Fruit fly (Drosophila melanogaster) whole organism, embryonic: Measurements from ENCODE around the gene CG42488.
A peak's percentile ranks its signal among the peaks of the same experiment; 100 is the strongest.

ENCODE experiments used
- Atf-2 ChIP-seq: fragments of 200-800 bp; sonication (Bioruptor generic); optimal IDR thresholded peaks from 2 replicates; lab custom pipeline; 2016; ENCODE audit warnings: missing biosample characterization, missing genetic modification characterization
- CG10654 ChIP-seq: fragments of 200-800 bp; sonication (Bioruptor generic); optimal IDR thresholded peaks from 2 replicates; lab custom pipeline; 2016; ENCODE audit warnings: missing biosample characterization, missing genetic modification characterization
- CG11504 ChIP-seq: fragments of 200-800 bp; sonication (Bioruptor generic); optimal IDR thresholded peaks from 3 replicates; lab custom pipeline; 2019; ENCODE audit warnings: missing biosample characterization, mild to moderate bottlenecking, missing genetic modification characterization, moderate library complexity
- CG11723 ChIP-seq: fragments of 200-800 bp; sonication (Bioruptor generic); optimal IDR thresholded peaks from 2 replicates; lab custom pipeline; 2017; ENCODE audit warnings: missing biosample characterization, mild to moderate bottlenecking, missing genetic modification characterization
- CG12219 ChIP-seq: fragments of 200-800 bp; sonication (Bioruptor generic); optimal IDR thresholded peaks from 3 replicates; lab custom pipeline; 2018; ENCODE audit warnings: missing biosample characterization, mild to moderate bottlenecking, missing genetic modification characterization
- CG12299 ChIP-seq: fragments of 200-800 bp; sonication (Bioruptor generic); optimal IDR thresholded peaks from 2 replicates; lab custom pipeline; 2018; ENCODE audit warnings: missing biosample characterization, mild to moderate bottlenecking, missing genetic modification characterization
- CG12769 ChIP-seq: fragments of 200-800 bp; sonication (Bioruptor generic); optimal IDR thresholded peaks from 2 replicates; lab custom pipeline; 2019; ENCODE audit warnings: missing biosample characterization, mild to moderate bottlenecking, missing genetic modification characterization, moderate library complexity
- CG15514 ChIP-seq: fragments of 200-800 bp; sonication (Bioruptor generic); optimal IDR thresholded peaks from 3 replicates; lab custom pipeline; 2017; ENCODE audit warnings: missing biosample characterization, missing genetic modification characterization, mild to moderate bottlenecking, moderate library complexity, missing genetic modification reagents
- CG1832 ChIP-seq: fragments of 200-800 bp; sonication (Bioruptor generic); optimal IDR thresholded peaks from 2 replicates; lab custom pipeline; 2017; ENCODE audit warnings: missing biosample characterization, mild to moderate bottlenecking, missing genetic modification characterization, inconsistent platforms
- CG2120 ChIP-seq: fragments of 200-800 bp; sonication (Bioruptor generic); optimal IDR thresholded peaks from 3 replicates; lab custom pipeline; 2016; ENCODE audit warnings: missing biosample characterization, missing genetic modification characterization
- CG4328 ChIP-seq: fragments of 200-800 bp; sonication (Bioruptor generic); optimal IDR thresholded peaks from 3 replicates; lab custom pipeline; 2017; ENCODE audit warnings: missing biosample characterization, missing genetic modification reagents, missing genetic modification characterization
- CG4424 ChIP-seq: fragments of 200-800 bp; sonication (Bioruptor generic); optimal IDR thresholded peaks from 3 replicates; lab custom pipeline; 2016; ENCODE audit warnings: missing biosample characterization, missing genetic modification characterization
- CG7745 ChIP-seq: fragments of 200-800 bp; sonication (Bioruptor generic); optimal IDR thresholded peaks from 2 replicates; lab custom pipeline; 2018; ENCODE audit warnings: missing biosample characterization, mild to moderate bottlenecking, missing genetic modification characterization, moderate library complexity
- CG7928 ChIP-seq: fragments of 200-800 bp; sonication (Bioruptor generic); optimal IDR thresholded peaks from 2 replicates; lab custom pipeline; 2017; ENCODE audit warnings: missing biosample characterization, mild to moderate bottlenecking, missing genetic modification characterization
- CG8944 ChIP-seq: fragments of 200-800 bp; sonication (Bioruptor generic); optimal IDR thresholded peaks from 3 replicates; lab custom pipeline; 2016; ENCODE audit warnings: missing biosample characterization, missing genetic modification characterization
- CTCF ChIP-seq: fragments of 200-800 bp; sonication (Bioruptor generic); optimal IDR thresholded peaks from 2 replicates; lab custom pipeline; 2017; ENCODE audit warnings: missing biosample characterization, mild to moderate bottlenecking, missing genetic modification characterization, moderate library complexity
- CoRest ChIP-seq: fragments of 200-800 bp; sonication (Bioruptor generic); optimal IDR thresholded peaks from 3 replicates; lab custom pipeline; 2018; ENCODE audit warnings: missing biosample characterization, mild to moderate bottlenecking, missing genetic modification characterization, moderate library complexity
- D19A ChIP-seq: fragments of 200-800 bp; optimal IDR thresholded peaks from 3 replicates; lab custom pipeline; 2019; ENCODE audit warnings: missing biosample characterization, mild to moderate bottlenecking, missing genetic modification characterization, moderate library complexity
- D19B ChIP-seq: fragments of 200-800 bp; sonication (Bioruptor generic); optimal IDR thresholded peaks from 2 replicates; lab custom pipeline; 2017; ENCODE audit warnings: missing biosample characterization, mild to moderate bottlenecking, missing genetic modification characterization
- ERR ChIP-seq: fragments of 200-800 bp; sonication (Bioruptor generic); optimal IDR thresholded peaks from 2 replicates; lab custom pipeline; 2016; ENCODE audit warnings: missing biosample characterization, missing genetic modification characterization
- Eip74EF ChIP-seq, 2 experiments: fragments of 200-800 bp in 1 of 2; fragments of >200 bp in 1 of 2; sonication (Bioruptor generic) in 1 of 2; optimal IDR thresholded peaks; 2 replicates each; lab custom pipeline; 2017 to 2019; ENCODE audit warnings: missing biosample characterization in 2 of 2, missing genetic modification characterization in 2 of 2, mild to moderate bottlenecking in 1 of 2, moderate library complexity in 1 of 2
- Fer2 ChIP-seq: fragments of 200-800 bp; sonication (Bioruptor generic); optimal IDR thresholded peaks from 2 replicates; lab custom pipeline; 2018; ENCODE audit warnings: missing biosample characterization, mild to moderate bottlenecking, missing genetic modification characterization, moderate library complexity
- HLH3B ChIP-seq: fragments of 200-800 bp; sonication (Bioruptor generic); IDR thresholded peaks from 2 replicates; pipeline ENCODE4 v1.3.6; 2022; ENCODE audit warnings: missing biosample characterization, missing genetic modification characterization
- Hr39 ChIP-seq: fragments of >200 bp; optimal IDR thresholded peaks from 2 replicates; lab custom pipeline; 2017
- Hr78 ChIP-seq, 2 experiments: fragments of 200-800 bp in 1 of 2; fragments of >200 bp in 1 of 2; sonication (Bioruptor generic) in 1 of 2; optimal IDR thresholded peaks; 2 replicates each; lab custom pipeline; 2017 to 2019; ENCODE audit warnings: missing biosample characterization in 2 of 2, missing genetic modification characterization in 2 of 2, mild to moderate bottlenecking in 1 of 2, moderate library complexity in 1 of 2
- Meics ChIP-seq: fragments of 200-800 bp; sonication (Bioruptor generic); optimal IDR thresholded peaks from 2 replicates; lab custom pipeline; 2017; ENCODE audit warnings: missing biosample characterization, mild to moderate bottlenecking, missing genetic modification characterization
- NC2β ChIP-seq: fragments of 200-800 bp; sonication (Bioruptor generic); optimal IDR thresholded peaks from 2 replicates; lab custom pipeline; 2016; ENCODE audit warnings: missing biosample characterization, missing genetic modification characterization
- NK7.1 ChIP-seq: fragments of 200-800 bp; sonication (Bioruptor generic); optimal IDR thresholded peaks from 3 replicates; lab custom pipeline; 2016; ENCODE audit warnings: missing biosample characterization, missing genetic modification characterization
- Pdp1 ChIP-seq, 2 experiments: fragments of 200-800 bp; sonication (Bioruptor generic); optimal IDR thresholded peaks; 3 replicates each; lab custom pipeline; 2016; ENCODE audit warnings: missing biosample characterization in 2 of 2, missing genetic modification characterization in 2 of 2, mild to moderate bottlenecking in 1 of 2, moderate library complexity in 1 of 2
- cg ChIP-seq: fragments of 200-800 bp; sonication (Bioruptor generic); optimal IDR thresholded peaks from 3 replicates; lab custom pipeline; 2019; ENCODE audit warnings: missing biosample characterization, mild to moderate bottlenecking, missing genetic modification characterization, moderate library complexity
- danr ChIP-seq: fragments of 200-800 bp; sonication (Bioruptor generic); IDR thresholded peaks from 2 replicates; pipeline ENCODE4 v1.3.6; 2022; ENCODE audit warnings: missing biosample characterization, missing genetic modification characterization
- disco-r ChIP-seq: fragments of 200-800 bp; sonication (Bioruptor generic); optimal IDR thresholded peaks from 2 replicates; lab custom pipeline; 2016; ENCODE audit warnings: missing biosample characterization, missing genetic modification characterization
- dpn ChIP-seq, 2 experiments: fragments of 200-800 bp; sonication (Bioruptor generic); optimal IDR thresholded peaks; 3 replicates each; lab custom pipeline; 2016; ENCODE audit warnings: missing biosample characterization in 2 of 2, missing genetic modification characterization in 2 of 2
- dysf ChIP-seq: fragments of 200-800 bp; sonication (Bioruptor generic); IDR thresholded peaks from 3 replicates; pipeline ENCODE4 v1.3.6; 2022; ENCODE audit warnings: missing biosample characterization, missing genetic modification characterization
- fu2 ChIP-seq: fragments of 200-800 bp; sonication (Bioruptor generic); optimal IDR thresholded peaks from 2 replicates; lab custom pipeline; 2016; ENCODE audit warnings: missing biosample characterization, missing genetic modification characterization
- hb ChIP-seq: fragments of 200-800 bp; sonication (Bioruptor generic); IDR thresholded peaks from 3 replicates; pipeline ENCODE4 v1.3.6; 2022; ENCODE audit warnings: missing biosample characterization, missing genetic modification characterization; ENCODE audit not compliant: partially characterized antibody
- insv ChIP-seq, 2 experiments: fragments of 200-800 bp; sonication (Bioruptor generic); optimal IDR thresholded peaks; 3 replicates each; lab custom pipeline; 2016 to 2018; ENCODE audit warnings: missing biosample characterization in 2 of 2, missing genetic modification characterization in 2 of 2
- inv ChIP-seq: fragments of 200-800 bp; sonication (Bioruptor generic); IDR thresholded peaks from 2 replicates; pipeline ENCODE4 v1.3.6; 2022; ENCODE audit warnings: missing biosample characterization, missing genetic modification characterization; ENCODE audit not compliant: partially characterized antibody
- kni ChIP-seq: fragments of 200-800 bp; sonication (Bioruptor generic); optimal IDR thresholded peaks from 3 replicates; lab custom pipeline; 2017; ENCODE audit warnings: mild to moderate bottlenecking, missing biosample characterization, missing genetic modification reagents, missing genetic modification characterization
- lola ChIP-seq, 3 experiments: fragments of >200 bp in 2 of 3; fragments of 200-800 bp in 1 of 3; sonication (Bioruptor generic) in 1 of 3; optimal IDR thresholded peaks; 2 replicates each; lab custom pipeline; 2017 to 2019; ENCODE audit warnings: missing biosample characterization in 3 of 3, missing genetic modification characterization in 3 of 3, mild to moderate bottlenecking in 1 of 3, moderate library complexity in 1 of 3
- pan ChIP-seq, 4 experiments: fragments of >200 bp in 3 of 4; fragments of 200-800 bp in 1 of 4; sonication (Bioruptor generic) in 1 of 4; optimal IDR thresholded peaks in 3 of 4; IDR thresholded peaks in 1 of 4; 2 replicates each; pipeline versions ENCODE4 v1.3.6 to Lab custom; 2017 to 2022; ENCODE audit warnings: missing biosample characterization in 2 of 4, missing genetic modification characterization in 2 of 4, mixed read lengths in 1 of 4
- pho ChIP-seq: fragments of 200-800 bp; sonication (Bioruptor generic); optimal IDR thresholded peaks from 2 replicates; lab custom pipeline; 2016; ENCODE audit warnings: missing biosample characterization, missing genetic modification characterization
- ro ChIP-seq: fragments of 200-800 bp; sonication (Bioruptor generic); IDR thresholded peaks from 2 replicates; pipeline ENCODE4 v1.3.6; 2022; ENCODE audit warnings: missing biosample characterization, missing genetic modification characterization
- slbo ChIP-seq: fragments of 200-800 bp; sonication (Bioruptor generic); IDR thresholded peaks from 2 replicates; pipeline ENCODE4 v1.3.6; 2022; ENCODE audit warnings: missing biosample characterization, missing genetic modification characterization
- sr ChIP-seq: fragments of 200-800 bp; sonication (Bioruptor generic); IDR thresholded peaks from 3 replicates; pipeline ENCODE4 v1.3.6; 2022; ENCODE audit warnings: missing biosample characterization, missing genetic modification characterization
- sug ChIP-seq: fragments of 200-800 bp; optimal IDR thresholded peaks from 2 replicates; lab custom pipeline; 2019; ENCODE audit warnings: missing biosample characterization, mild to moderate bottlenecking, missing genetic modification characterization, moderate library complexity
- tgo ChIP-seq: fragments of 200-800 bp; sonication (Bioruptor generic); IDR thresholded peaks from 3 replicates; pipeline ENCODE4 v1.3.6; 2022; ENCODE audit warnings: missing biosample characterization, missing genetic modification characterization
- tna ChIP-seq: fragments of 200-800 bp; sonication (Bioruptor generic); IDR thresholded peaks from 2 replicates; pipeline ENCODE4 v1.3.6; 2022; ENCODE audit warnings: missing biosample characterization, missing genetic modification characterization; ENCODE audit not compliant: partially characterized antibody
- tup ChIP-seq: fragments of 200-800 bp; sonication (Bioruptor generic); optimal IDR thresholded peaks from 2 replicates; lab custom pipeline; 2016; ENCODE audit warnings: missing biosample characterization, mild to moderate bottlenecking, missing genetic modification characterization, moderate library complexity

Gene CG42488

dm6 chr3R:25462642-25463317 lies 20.1 kb upstream of the CG42488 start (continued):
- TF ChIP-seq tna (GFP tag; lab: Robert Waterston, UW) (no peak), NC2β (GFP tag; lab: Kevin White, UChicago) (no peak), CG11723 (GFP tag; lab: Kevin White, UChicago) (no peak), CG4328 (no peak), CG7745 (tag; lab: Kevin White, UChicago) (no peak), CG4424 (GFP tag; lab: Kevin White, UChicago) (peak; percentile 33), pho (GFP tag; lab: Kevin White, UChicago) (no peak), danr (GFP tag; lab: Robert Waterston, UW) (no peak; the same call in 1 of the 2 replicates), cg (GFP tag; lab: Kevin White, UChicago) (no peak), disco-r (GFP tag; lab: Kevin White, UChicago) (no peak), dpn (GFP tag; optimal IDR thresholded peaks at IDR 0.05; lab: Kevin White, UChicago) (peak in 1 of 2 experiments; percentile 43), Atf-2 (GFP tag; lab: Kevin White, UChicago) (no peak), CG8944 (GFP tag; lab: Kevin White, UChicago) (no peak), tgo (GFP tag; lab: Robert Waterston, UW) (peak; percentile 63; the same call in 2 of the 3 replicates), HLH3B (GFP tag; lab: Robert Waterston, UW) (no peak; the same call in 1 of the 2 replicates), Pdp1 (GFP tag; optimal IDR thresholded peaks at IDR 0.05; lab: Kevin White, UChicago) (no peak), Hr78 (GFP tag; optimal IDR thresholded peaks at IDR 0.05; lab: Kevin White, UChicago) (no peak), D19A (tag; lab: Kevin White, UChicago) (peak; percentile 76), Eip74EF (GFP tag; optimal IDR thresholded peaks at IDR 0.05; lab: Kevin White, UChicago) (peak in 1 of 2 experiments; percentile 15), NK7.1 (GFP tag; lab: Kevin White, UChicago) (no peak), ro (GFP tag; lab: Robert Waterston, UW) (no peak), hb (GFP tag; lab: Robert Waterston, UW) (no peak), kni (GFP tag; lab: Kevin White, UChicago) (peak; percentile 2), CG2120 (GFP tag; lab: Kevin White, UChicago) (peak; percentile 48), CG1832 (GFP tag; lab: Kevin White, UChicago) (no peak), slbo (GFP tag; lab: Robert Waterston, UW) (peak; percentile 80), CG11504 (tag; lab: Kevin White, UChicago) (peak; percentile 71), CTCF (GFP tag; lab: Kevin White, UChicago) (no peak), insv (GFP tag; optimal IDR thresholded peaks at IDR 0.05; lab: Kevin White, UChicago) (no peak), sr (GFP tag; lab: Robert Waterston, UW) (no peak), CG10654 (no peak), inv (GFP tag; lab: Robert Waterston, UW) (no peak), ERR (no peak), dysf (peak; percentile 61; the same call in 2 of the 3 replicates), CG12769 (tag; lab: Kevin White, UChicago) (peak; percentile 40), CG15514 (peak; percentile 48), CG12219 (GFP tag; lab: Kevin White, UChicago) (peak; percentile 8), CG7928 (GFP tag; lab: Kevin White, UChicago) (no peak), fu2 (GFP tag; lab: Kevin White, UChicago) (no peak), pan (optimal IDR thresholded peaks at IDR 0.05; lab: Kevin White, UChicago) (no peak), pan (GFP tag; optimal IDR thresholded peaks at IDR 0.05 in 1 of 2, IDR thresholded peaks at IDR 0.05 in 1 of 2) (peak in 1 of 2 experiments; percentile 58), CoRest (tag; lab: Kevin White, UChicago) (peak; percentile 41), lola (GFP tag; optimal IDR thresholded peaks at IDR 0.05; lab: Kevin White, UChicago) (no peak), Hr39 (lab: Kevin White, UChicago) (no peak), tup (GFP tag; lab: Kevin White, UChicago) (no peak), Meics (GFP tag; lab: Kevin White, UChicago) (peak; percentile 74), CG12299 (tag; lab: Kevin White, UChicago) (no peak), sug (tag; lab: Kevin White, UChicago) (peak; percentile 12), Fer2 (tag; lab: Kevin White, UChicago) (no peak), D19B (GFP tag; lab: Kevin White, UChicago) (peak; percentile 30)
